Worm (Caenorhabditis elegans) whole organism, late embryonic: ENCODE results near the gene osm-5.

Experiments used
- C08G9.2 ChIP-seq: sonication (generic microtip); optimal IDR thresholded peaks from 2 replicates; lab custom pipeline; 2016; ENCODE audit warnings: mild to moderate bottlenecking, missing genetic modification characterization, moderate library complexity, missing compliant biosample characterization
- C38D4.7 ChIP-seq: fragments of 200-800 bp; sonication (Bioruptor generic); optimal IDR thresholded peaks from 2 replicates; lab custom pipeline; 2018; ENCODE audit warnings: mild to moderate bottlenecking, missing genetic modification characterization, moderate library complexity, missing compliant biosample characterization
- F13H6.1 ChIP-seq: sonication (generic microtip); optimal IDR thresholded peaks from 2 replicates; lab custom pipeline; 2016; ENCODE audit warnings: missing genetic modification characterization, missing compliant biosample characterization
- K09A11.1 ChIP-seq: sonication (generic microtip); optimal IDR thresholded peaks from 2 replicates; lab custom pipeline; 2017; ENCODE audit warnings: antibody characterized with exemption, mild to moderate bottlenecking, missing genetic modification characterization, missing compliant biosample characterization; ENCODE audit not compliant: insufficient read depth
- Y22D7AL.16 ChIP-seq: sonication (generic microtip); optimal IDR thresholded peaks from 2 replicates; lab custom pipeline; 2016; ENCODE audit warnings: missing genetic modification characterization, missing compliant biosample characterization
- ama-1 ChIP-seq: fragments of 150-350 bp; optimal IDR thresholded peaks from 2 replicates; lab custom pipeline; 2014
- ceh-14 ChIP-seq: sonication (generic microtip); optimal IDR thresholded peaks from 2 replicates; lab custom pipeline; 2016; ENCODE audit warnings: missing genotype, missing genetic modification characterization, missing compliant biosample characterization
- ceh-19 ChIP-seq: fragments of 200-800 bp; sonication (Bioruptor generic); optimal IDR thresholded peaks from 2 replicates; lab custom pipeline; 2018; ENCODE audit warnings: mild to moderate bottlenecking, missing genetic modification characterization, missing compliant biosample characterization
- ceh-22 ChIP-seq: sonication (generic microtip); optimal IDR thresholded peaks from 2 replicates; lab custom pipeline; 2017; ENCODE audit warnings: missing biosample characterization, missing genetic modification characterization
- ceh-30 ChIP-seq: fragments of 150-350 bp; optimal IDR thresholded peaks from 2 replicates; lab custom pipeline; 2014; ENCODE audit warnings: missing biosample characterization, missing genetic modification characterization
- ceh-45 ChIP-seq: fragments of 200-800 bp; sonication (Bioruptor generic); IDR thresholded peaks from 2 replicates; pipeline ENCODE4 v1.3.6; 2022; ENCODE audit warnings: missing genetic modification reagents, missing genetic modification characterization, missing compliant biosample characterization
- ceh-48 ChIP-seq: sonication (generic microtip); optimal IDR thresholded peaks from 2 replicates; lab custom pipeline; 2016; ENCODE audit warnings: missing genetic modification characterization, inconsistent platforms, missing compliant biosample characterization
- ceh-6 ChIP-seq: fragments of 200-800 bp; sonication (Bioruptor generic); optimal IDR thresholded peaks from 2 replicates; lab custom pipeline; 2018; ENCODE audit warnings: mild to moderate bottlenecking, missing genetic modification characterization, missing compliant biosample characterization
- che-1 ChIP-seq: sonication (generic microtip); optimal IDR thresholded peaks from 2 replicates; lab custom pipeline; 2016; ENCODE audit warnings: mild to moderate bottlenecking, missing genetic modification characterization, missing compliant biosample characterization
- fax-1 ChIP-seq: sonication (generic microtip); optimal IDR thresholded peaks from 2 replicates; lab custom pipeline; 2016; ENCODE audit warnings: missing genotype, missing genetic modification characterization, missing compliant biosample characterization
- fkh-10 ChIP-seq: fragments of 150-350 bp; optimal IDR thresholded peaks from 2 replicates; lab custom pipeline; 2014; ENCODE audit warnings: missing biosample characterization, missing genetic modification reagents, missing genetic modification characterization
- fkh-6 ChIP-seq: sonication (generic microtip); optimal IDR thresholded peaks from 2 replicates; lab custom pipeline; 2016; ENCODE audit warnings: missing genetic modification characterization, missing compliant biosample characterization
- gmeb-2 ChIP-seq: sonication (generic microtip); optimal IDR thresholded peaks from 2 replicates; lab custom pipeline; 2016; ENCODE audit warnings: missing genetic modification characterization, inconsistent platforms, missing compliant biosample characterization
- hlh-30 ChIP-seq: sonication (generic microtip); optimal IDR thresholded peaks from 2 replicates; lab custom pipeline; 2017; ENCODE audit warnings: antibody characterized with exemption, missing genetic modification characterization, missing compliant biosample characterization; ENCODE audit not compliant: insufficient read depth
- hlh-8 ChIP-seq: sonication (generic microtip); optimal IDR thresholded peaks from 2 replicates; lab custom pipeline; 2016; ENCODE audit warnings: missing genotype, missing genetic modification characterization, missing compliant biosample characterization
- nfya-1 ChIP-seq: sonication (generic microtip); optimal IDR thresholded peaks from 2 replicates; lab custom pipeline; 2017; ENCODE audit warnings: missing genetic modification characterization, mild to moderate bottlenecking, missing compliant biosample characterization, antibody characterized with exemption, moderate library complexity
- nhr-11 ChIP-seq: fragments of 150-350 bp; optimal IDR thresholded peaks from 2 replicates; lab custom pipeline; 2014; ENCODE audit warnings: missing biosample characterization, missing genetic modification characterization
- npax-4 ChIP-seq: sonication (generic microtip); optimal IDR thresholded peaks from 2 replicates; lab custom pipeline; 2016; ENCODE audit warnings: missing genetic modification characterization, missing compliant biosample characterization
- odd-2 ChIP-seq: sonication (generic microtip); optimal IDR thresholded peaks from 2 replicates; lab custom pipeline; 2017; ENCODE audit warnings: antibody characterized with exemption, mild to moderate bottlenecking, missing genetic modification characterization, missing compliant biosample characterization
- pag-3 ChIP-seq: sonication (generic microtip); optimal IDR thresholded peaks from 2 replicates; lab custom pipeline; 2016; ENCODE audit warnings: missing compliant biosample characterization, missing genetic modification characterization, borderline replicate concordance
- pax-1 ChIP-seq: fragments of 150-350 bp; optimal IDR thresholded peaks from 2 replicates; lab custom pipeline; 2014; ENCODE audit warnings: missing biosample characterization, missing genetic modification characterization
- pha-2 ChIP-seq: sonication (generic microtip); optimal IDR thresholded peaks from 2 replicates; lab custom pipeline; 2017; ENCODE audit warnings: mild to moderate bottlenecking, missing genetic modification characterization, missing compliant biosample characterization
- pha-4 ChIP-seq: fragments of 150-350 bp; optimal IDR thresholded peaks from 2 replicates; lab custom pipeline; 2018; ENCODE audit warnings: missing biosample characterization, missing genetic modification reagents, missing genetic modification characterization
- pros-1 ChIP-seq: fragments of 150-350 bp; optimal IDR thresholded peaks from 2 replicates; lab custom pipeline; 2014; ENCODE audit warnings: missing biosample characterization, missing genetic modification reagents, missing genetic modification characterization
- ref-2 ChIP-seq: sonication (generic microtip); optimal IDR thresholded peaks from 2 replicates; lab custom pipeline; 2016; ENCODE audit warnings: missing genetic modification characterization, missing compliant biosample characterization
- sdc-2 ChIP-seq: sonication (generic microtip); optimal IDR thresholded peaks from 2 replicates; lab custom pipeline; 2016; ENCODE audit warnings: missing genotype, missing genetic modification characterization, missing compliant biosample characterization
- sox-2 ChIP-seq: fragments of 200-800 bp; sonication (Bioruptor generic); IDR thresholded peaks from 2 replicates; pipeline ENCODE4 v1.3.6; 2022; ENCODE audit warnings: missing genetic modification reagents, missing genetic modification characterization, missing compliant biosample characterization
- syd-9 ChIP-seq: sonication (generic microtip); optimal IDR thresholded peaks from 2 replicates; lab custom pipeline; 2016; ENCODE audit warnings: mild to moderate bottlenecking, missing genetic modification characterization, moderate library complexity, missing compliant biosample characterization
- tbx-2 ChIP-seq: sonication (generic microtip); optimal IDR thresholded peaks from 2 replicates; lab custom pipeline; 2016; ENCODE audit warnings: missing genetic modification characterization, missing compliant biosample characterization
- tbx-7 ChIP-seq: sonication (generic microtip); optimal IDR thresholded peaks from 2 replicates; lab custom pipeline; 2016; ENCODE audit warnings: missing genotype, missing genetic modification characterization, missing compliant biosample characterization
- unc-86 ChIP-seq: sonication (generic microtip); optimal IDR thresholded peaks from 2 replicates; lab custom pipeline; 2016; ENCODE audit warnings: missing genetic modification characterization, missing compliant biosample characterization
- zip-5 ChIP-seq: sonication (generic microtip); optimal IDR thresholded peaks from 2 replicates; lab custom pipeline; 2016; ENCODE audit warnings: missing genetic modification characterization, missing compliant biosample characterization

Gene osm-5

DNA sequence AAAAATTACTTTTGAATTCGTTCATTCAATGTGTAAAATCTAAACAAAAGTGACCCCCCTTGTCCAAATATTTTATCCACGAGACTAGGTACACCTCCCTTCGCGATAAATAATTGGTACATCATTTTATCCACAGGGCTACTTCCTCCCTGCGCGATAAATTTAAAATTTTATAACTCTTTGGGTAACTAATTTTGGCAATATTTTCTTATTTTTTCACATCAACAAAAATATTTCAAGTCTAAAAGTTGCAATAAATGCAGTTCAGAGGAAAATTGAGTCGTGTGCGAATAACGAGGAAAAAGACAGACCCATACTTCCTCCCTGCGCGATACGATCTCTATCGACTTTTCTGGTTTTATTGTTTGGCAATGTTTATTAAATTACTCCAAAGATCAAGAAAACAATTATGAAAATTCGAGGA, 12.9 kb downstream of the osm-5 start (continued):
- TF ChIP-seq ceh-45 (peak; percentile 77), nfya-1 (tag; lab: Kevin White, UChicago) (peak; percentile 97), gmeb-2 (tag; lab: Kevin White, UChicago) (peak; percentile 51), fkh-10 (GFP tag; lab: Kevin White, UChicago) (peak; percentile 47), ama-1 (lab: Kevin White, UChicago) (no peak), zip-5 (tag; lab: Kevin White, UChicago) (peak; percentile 59), pag-3 (tag; lab: Kevin White, UChicago) (peak; percentile 22), hlh-8 (tag; lab: Kevin White, UChicago) (peak; percentile 27), fkh-6 (tag; lab: Kevin White, UChicago) (no peak), tbx-2 (peak; percentile 95), odd-2 (tag; lab: Kevin White, UChicago) (peak; percentile 6), F13H6.1 (peak; percentile 56), pros-1 (peak; percentile 89), che-1 (tag; lab: Kevin White, UChicago) (no peak), K09A11.1 (peak; percentile 89), npax-4 (tag; lab: Kevin White, UChicago) (peak; percentile 5), hlh-30 (tag; lab: Kevin White, UChicago) (peak; percentile 58), Y22D7AL.16 (tag; lab: Kevin White, UChicago) (no peak), ceh-48 (tag; lab: Kevin White, UChicago) (peak; percentile 51), C38D4.7 (no peak), ceh-30 (tag; lab: Kevin White, UChicago) (peak; percentile 42), sox-2 (peak; percentile 73), unc-86 (tag; lab: Kevin White, UChicago) (peak; percentile 86), ceh-19 (GFP tag; lab: Kevin White, UChicago) (no peak), ceh-14 (tag; lab: Kevin White, UChicago) (peak; percentile 88), nhr-11 (tag; lab: Kevin White, UChicago) (peak; percentile 94), pax-1 (tag; lab: Kevin White, UChicago) (peak; percentile 90), sdc-2 (peak; percentile 99), C08G9.2 (tag; lab: Kevin White, UChicago) (peak; percentile 63), syd-9 (tag; lab: Kevin White, UChicago) (peak; percentile 79)
- TF ChIP-seq, all 69 proteins: peak for 49

ce11 chrX:2999652-3000051, 15.6 kb downstream of the osm-5 start, which contains the start of gene Y41G9A.17:
TSS of gene Y41G9A.17 (minus strand) at chrX:2999752.
- TF ChIP-seq F13H6.1 (no peak), unc-86 (tag; lab: Kevin White, UChicago) (no peak), tbx-7 (tag; lab: Kevin White, UChicago) (no peak), ceh-22 (no peak), pha-2 (tag; lab: Kevin White, UChicago) (no peak), tbx-2 (no peak), ceh-14 (tag; lab: Kevin White, UChicago) (no peak), fax-1 (tag; lab: Kevin White, UChicago) (no peak), ceh-48 (tag; lab: Kevin White, UChicago) (no peak), ceh-6 (GFP tag; lab: Kevin White, UChicago) (no peak), hlh-30 (tag; lab: Kevin White, UChicago) (no peak), pax-1 (tag; lab: Kevin White, UChicago) (no peak), ref-2 (tag; lab: Kevin White, UChicago) (no peak), sox-2 (no peak)

DNA sequence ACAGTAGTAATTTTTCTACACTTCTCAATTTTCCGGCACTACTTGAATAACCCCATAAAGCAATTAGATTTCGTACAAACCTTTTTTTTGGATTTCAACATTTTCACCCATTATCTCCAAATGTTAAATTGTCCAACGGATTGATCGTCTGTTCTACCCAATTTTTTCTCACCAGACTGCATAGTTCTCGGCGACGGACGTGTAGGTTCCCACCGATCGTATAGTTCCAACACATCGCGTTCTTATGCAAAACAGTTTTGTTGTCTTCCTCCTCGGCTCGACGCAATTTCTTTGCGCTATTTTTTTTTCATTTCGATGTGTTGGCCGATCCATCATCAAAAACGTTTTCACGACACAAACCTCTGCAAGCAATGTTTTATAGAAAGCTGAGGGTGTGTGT, 19.6 kb downstream of the osm-5 start, which contains the start of gene Y41G9A.6:
Gene Y41G9A.6, minus strand, starts transcription at position 101 of the 400 bp plus-strand sequence.
- TF ChIP-seq pha-4 (tag; lab: Kevin White, UChicago) (no peak), ceh-30 (tag; lab: Kevin White, UChicago) (no peak)
